Worm (Caenorhabditis elegans) whole organism, mixed stage, embryonic: ENCODE measurements around the gene Y110A2AL.4.

ENCODE experiments used
- M03D4.4 ChIP-seq: sonication (generic microtip); optimal IDR thresholded peaks from 2 replicates; lab custom pipeline; 2017; ENCODE audit warnings: mild to moderate bottlenecking, missing genetic modification characterization, missing compliant biosample characterization
- bed-3 ChIP-seq: fragments of 200-800 bp; sonication (Bioruptor generic); optimal IDR thresholded peaks from 3 replicates; lab custom pipeline; 2018; ENCODE audit warnings: mild to moderate bottlenecking, missing genetic modification characterization, moderate library complexity, missing compliant biosample characterization
- ceh-39 ChIP-seq: fragments of 150-350 bp; optimal IDR thresholded peaks from 2 replicates; lab custom pipeline; 2014; ENCODE audit warnings: missing biosample characterization, missing genetic modification characterization
- ceh-43 ChIP-seq: fragments of 200-800 bp; sonication (Bioruptor generic); optimal IDR thresholded peaks from 2 replicates; lab custom pipeline; 2018; ENCODE audit warnings: mild to moderate bottlenecking, missing genetic modification characterization, moderate library complexity, missing compliant biosample characterization
- ceh-83 ChIP-seq: fragments of 200-800 bp; sonication (Bioruptor generic); optimal IDR thresholded peaks from 2 replicates; lab custom pipeline; 2018; ENCODE audit warnings: mild to moderate bottlenecking, missing genetic modification characterization, missing compliant biosample characterization
- ces-1 ChIP-seq: fragments of 150-350 bp; optimal IDR thresholded peaks from 2 replicates; lab custom pipeline; 2014; ENCODE audit warnings: missing biosample characterization, missing genetic modification reagents, missing genetic modification characterization
- cnd-1 ChIP-seq: fragments of 200-800 bp; sonication (Bioruptor generic); optimal IDR thresholded peaks from 2 replicates; lab custom pipeline; 2018; ENCODE audit warnings: mild to moderate bottlenecking, missing genetic modification characterization, missing compliant biosample characterization
- drap-1 ChIP-seq: fragments of 200-800 bp; sonication (Bioruptor generic); optimal IDR thresholded peaks from 3 replicates; lab custom pipeline; 2018; ENCODE audit warnings: mild to moderate bottlenecking, missing genetic modification characterization, missing compliant biosample characterization
- elt-1 ChIP-seq: sonication (generic microtip); optimal IDR thresholded peaks from 2 replicates; lab custom pipeline; 2017; ENCODE audit warnings: missing genetic modification characterization, mild to moderate bottlenecking, missing compliant biosample characterization, antibody characterized with exemption, moderate library complexity, borderline replicate concordance; ENCODE audit not compliant: insufficient read depth
- elt-3 ChIP-seq: fragments of 150-350 bp; optimal IDR thresholded peaks from 2 replicates; lab custom pipeline; 2014; ENCODE audit warnings: missing biosample characterization, missing genetic modification characterization
- flh-1 ChIP-seq: fragments of 200-800 bp; sonication (Bioruptor generic); optimal IDR thresholded peaks from 2 replicates; lab custom pipeline; 2018; ENCODE audit warnings: mild to moderate bottlenecking, missing genetic modification characterization, moderate library complexity, missing compliant biosample characterization
- hlh-1 ChIP-seq: fragments of 150-350 bp; optimal IDR thresholded peaks from 2 replicates; lab custom pipeline; 2014; ENCODE audit warnings: missing biosample characterization, missing genetic modification reagents, missing genetic modification characterization
- lin-13 ChIP-seq: fragments of 150-350 bp; optimal IDR thresholded peaks from 2 replicates; lab custom pipeline; 2014; ENCODE audit warnings: missing biosample characterization, missing genetic modification characterization
- lin-32 ChIP-seq: fragments of 200-800 bp; sonication (Bioruptor generic); optimal IDR thresholded peaks from 2 replicates; lab custom pipeline; 2018; ENCODE audit warnings: mild to moderate bottlenecking, missing genetic modification characterization, missing compliant biosample characterization
- lsy-2 ChIP-seq: fragments of 150-350 bp; optimal IDR thresholded peaks from 2 replicates; lab custom pipeline; 2014; ENCODE audit warnings: missing biosample characterization, missing genetic modification characterization
- mab-5 ChIP-seq: fragments of 150-350 bp; optimal IDR thresholded peaks from 2 replicates; lab custom pipeline; 2014; ENCODE audit warnings: missing biosample characterization, missing genetic modification characterization
- mep-1 ChIP-seq: fragments of 150-350 bp; optimal IDR thresholded peaks from 2 replicates; lab custom pipeline; 2017; ENCODE audit warnings: missing biosample characterization, missing genetic modification reagents, missing genetic modification characterization, inconsistent platforms
- mls-2 ChIP-seq: sonication (generic microtip); optimal IDR thresholded peaks from 2 replicates; lab custom pipeline; 2016; ENCODE audit warnings: mild to moderate bottlenecking, missing genetic modification characterization, moderate library complexity, missing compliant biosample characterization
- nhr-12 ChIP-seq: fragments of 150-350 bp; optimal IDR thresholded peaks from 2 replicates; lab custom pipeline; 2014; ENCODE audit warnings: missing biosample characterization, missing genetic modification characterization
- nhr-2 ChIP-seq: fragments of 150-350 bp; optimal IDR thresholded peaks from 2 replicates; lab custom pipeline; 2014; ENCODE audit warnings: missing biosample characterization, missing genetic modification characterization
- nhr-237 ChIP-seq: fragments of 150-350 bp; optimal IDR thresholded peaks from 2 replicates; lab custom pipeline; 2014; ENCODE audit warnings: missing biosample characterization, missing genetic modification characterization
- nhr-28 ChIP-seq: fragments of 150-350 bp; optimal IDR thresholded peaks from 2 replicates; lab custom pipeline; 2014; ENCODE audit warnings: missing biosample characterization, missing genetic modification characterization
- nhr-76 ChIP-seq: sonication (generic microtip); optimal IDR thresholded peaks from 2 replicates; lab custom pipeline; 2017; ENCODE audit warnings: missing biosample characterization, missing genetic modification characterization
- pha-4 ChIP-seq: fragments of 150-350 bp; optimal IDR thresholded peaks from 2 replicates; lab custom pipeline; 2018; ENCODE audit warnings: missing biosample characterization, missing genetic modification reagents, missing genetic modification characterization
- sem-2 ChIP-seq: fragments of 200-800 bp; sonication (Bioruptor generic); optimal IDR thresholded peaks from 2 replicates; lab custom pipeline; 2018; ENCODE audit warnings: mild to moderate bottlenecking, missing genetic modification characterization, missing compliant biosample characterization
- snpc-4 ChIP-seq: fragments of 150-350 bp; optimal IDR thresholded peaks from 2 replicates; lab custom pipeline; 2014; ENCODE audit warnings: missing biosample characterization, missing genetic modification characterization
- sptf-1 ChIP-seq: sonication (generic microtip); optimal IDR thresholded peaks from 2 replicates; lab custom pipeline; 2017; ENCODE audit warnings: mild to moderate bottlenecking, missing genetic modification characterization, moderate library complexity, missing compliant biosample characterization
- tbx-8 ChIP-seq: fragments of 200-800 bp; sonication (Bioruptor generic); optimal IDR thresholded peaks from 2 replicates; lab custom pipeline; 2018; ENCODE audit warnings: mild to moderate bottlenecking, missing genetic modification characterization, moderate library complexity, missing compliant biosample characterization
- unc-120 ChIP-seq: sonication (generic microtip); optimal IDR thresholded peaks from 2 replicates; lab custom pipeline; 2017; ENCODE audit warnings: missing genetic modification characterization, missing compliant biosample characterization; ENCODE audit not compliant: poor library complexity, severe bottlenecking
- unc-39 ChIP-seq: fragments of 150-350 bp; optimal IDR thresholded peaks from 2 replicates; lab custom pipeline; 2014; ENCODE audit warnings: missing biosample characterization, missing genetic modification characterization
- unc-62 ChIP-seq: fragments of 150-350 bp; optimal IDR thresholded peaks from 2 replicates; lab custom pipeline; 2014; ENCODE audit warnings: missing biosample characterization, missing genetic modification reagents, missing genetic modification characterization
- zip-8 ChIP-seq: fragments of 150-350 bp; optimal IDR thresholded peaks from 2 replicates; lab custom pipeline; 2014; ENCODE audit warnings: missing biosample characterization, missing genetic modification characterization
- ztf-11 ChIP-seq: fragments of 150-350 bp; optimal IDR thresholded peaks from 2 replicates; lab custom pipeline; 2014; ENCODE audit warnings: missing biosample characterization, missing genetic modification characterization

Gene Y110A2AL.4

ce11 chrII:2815444-2815843 lies 23.7 kb upstream of the Y110A2AL.4 start, which contains the start of gene K12H6.2:
Gene K12H6.2, minus strand, starts transcription at chrII:2815544.
- TF ChIP-seq unc-62 (GFP tag; lab: Kevin White, UChicago) (no peak), zip-8 (tag; lab: Kevin White, UChicago) (peak; percentile 46)

DNA sequence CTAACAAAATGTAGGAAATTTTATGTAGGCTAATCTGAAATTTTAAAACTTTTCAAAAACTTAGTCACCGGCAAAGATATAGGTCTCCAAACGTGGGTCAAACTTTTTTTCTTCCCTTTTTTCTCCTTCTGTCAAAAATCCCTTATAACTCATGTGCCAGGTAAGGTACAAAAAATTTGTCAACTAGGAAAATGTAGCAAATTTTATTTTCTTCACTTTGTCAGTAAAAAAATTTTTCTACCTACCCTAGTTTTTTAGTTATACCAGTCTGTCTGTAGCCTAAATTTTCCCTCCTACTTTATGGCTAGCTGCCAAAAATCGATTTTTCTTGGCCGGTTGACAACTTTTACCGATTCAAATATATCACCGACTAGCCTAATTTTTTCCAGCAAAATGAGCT lies 22.4 kb upstream of the Y110A2AL.4 start, which contains the start of gene set-13:
TSS of gene set-13 (plus strand) at position 301 of the 400 bp plus-strand sequence.
- TF ChIP-seq pha-4 (no peak), unc-120 (tag; lab: Kevin White, UChicago) (no peak), hlh-1 (tag; lab: Kevin White, UChicago) (no peak), snpc-4 (tag; lab: Kevin White, UChicago) (no peak)

DNA sequence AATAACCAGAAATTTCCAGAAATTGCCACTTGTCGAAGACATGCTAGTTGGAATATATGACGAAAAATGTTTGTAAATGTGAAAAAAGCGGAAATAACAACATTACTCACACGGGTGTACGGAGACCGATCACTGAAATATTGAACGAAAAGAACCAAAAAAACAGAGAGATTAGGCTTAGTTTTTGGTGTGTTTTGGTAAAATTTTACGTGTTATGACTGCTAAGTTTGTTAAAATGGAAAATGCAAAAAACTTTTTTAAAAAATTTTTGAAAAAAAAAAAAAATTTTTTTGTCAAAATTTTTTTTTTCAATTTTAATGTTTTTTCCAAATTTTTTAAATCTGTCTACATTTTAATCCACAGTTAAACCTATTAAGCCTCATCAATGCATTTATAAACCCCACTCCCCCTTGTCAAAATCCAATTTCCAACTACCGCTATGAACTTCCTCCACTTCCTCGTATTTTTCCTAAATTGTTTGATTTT lies 16.6 kb upstream of the Y110A2AL.4 start, which contains the start of the genes fut-4 and K12H6.10:
TSS of gene fut-4 (minus strand) at position 101 of the 486 bp plus-strand sequence.
TSS of gene K12H6.10 (plus strand) at position 436 of the 486 bp plus-strand sequence.
- TF ChIP-seq lin-13 (tag; lab: Kevin White, UChicago) (no peak), ceh-39 (no peak), snpc-4 (tag; lab: Kevin White, UChicago) (no peak), drap-1 (GFP tag; lab: Kevin White, UChicago) (no peak), ces-1 (no peak), nhr-28 (tag; lab: Kevin White, UChicago) (no peak), flh-1 (GFP tag; lab: Kevin White, UChicago) (no peak), unc-120 (tag; lab: Kevin White, UChicago) (no peak), mep-1 (tag; lab: Kevin White, UChicago) (no peak), elt-3 (tag; lab: Kevin White, UChicago) (no peak), sptf-1 (tag; lab: Kevin White, UChicago) (no peak), tbx-8 (no peak), ceh-83 (GFP tag; lab: Kevin White, UChicago) (no peak), nhr-76 (tag; lab: Kevin White, UChicago) (no peak), ztf-11 (tag; lab: Kevin White, UChicago) (no peak), lsy-2 (tag; lab: Kevin White, UChicago) (no peak), nhr-12 (tag; lab: Kevin White, UChicago) (no peak)

- TF ChIP-seq cnd-1 (tag; lab: Kevin White, UChicago) = no peak
- TF ChIP-seq ztf-11 (tag; lab: Kevin White, UChicago) = no peak
- TF ChIP-seq unc-39 (tag; lab: Kevin White, UChicago) = no peak
- no peak for TF ChIP-seq mls-2 (tag; lab: Kevin White, UChicago)
- no peak for TF ChIP-seq pha-4
- TF ChIP-seq flh-1 (GFP tag; lab: Kevin White, UChicago) = no peak
- TF ChIP-seq unc-120 (tag; lab: Kevin White, UChicago) = no peak
- TF ChIP-seq ceh-83 (GFP tag; lab: Kevin White, UChicago) = no peak
- no peak for TF ChIP-seq M03D4.4 (tag; lab: Kevin White, UChicago)
- no peak for TF ChIP-seq lin-32 (GFP tag; lab: Kevin White, UChicago)
- no peak for TF ChIP-seq nhr-237 (tag; lab: Kevin White, UChicago)
- no peak for TF ChIP-seq lin-13 (tag; lab: Kevin White, UChicago)
- no peak for TF ChIP-seq sem-2
- no peak for TF ChIP-seq tbx-8
- no peak for TF ChIP-seq bed-3 (GFP tag; lab: Kevin White, UChicago)
- no peak for TF ChIP-seq ces-1
- no peak for TF ChIP-seq snpc-4 (tag; lab: Kevin White, UChicago)
- no peak for TF ChIP-seq mep-1 (tag; lab: Kevin White, UChicago)
- no peak for TF ChIP-seq unc-62 (GFP tag; lab: Kevin White, UChicago)
Measured at ce11 chrII:2824169-2824568, 14.9 kb upstream of the Y110A2AL.4 start, which contains the start of the genes K12H6.4 and K12H6.9. Gene K12H6.4, minus strand, starts transcription at chrII:2824269. Gene K12H6.9, plus strand, starts transcription at chrII:2824404.

ce11 chrII:2826073-2826472 lies 13.0 kb upstream of the Y110A2AL.4 start, which contains the start of gene K12H6.5:
Gene K12H6.5, minus strand, starts transcription at chrII:2826173.
- TF ChIP-seq elt-1 = no peak
- no peak for TF ChIP-seq sptf-1 (tag; lab: Kevin White, UChicago)
- TF ChIP-seq lin-13 (tag; lab: Kevin White, UChicago) = no peak
- TF ChIP-seq mab-5 (tag; lab: Kevin White, UChicago) = no peak
- no peak for TF ChIP-seq ceh-39
- no peak for TF ChIP-seq snpc-4 (tag; lab: Kevin White, UChicago)
- TF ChIP-seq bed-3 (GFP tag; lab: Kevin White, UChicago) = no peak
- TF ChIP-seq ceh-43 = no peak
- no peak for TF ChIP-seq nhr-2 (tag; lab: Kevin White, UChicago)
- TF ChIP-seq M03D4.4 (tag; lab: Kevin White, UChicago) = no peak
- TF ChIP-seq elt-3 (tag; lab: Kevin White, UChicago) = no peak
- no peak for TF ChIP-seq nhr-76 (tag; lab: Kevin White, UChicago)
- TF ChIP-seq unc-120 (tag; lab: Kevin White, UChicago) = no peak
- no peak for TF ChIP-seq zip-8 (tag; lab: Kevin White, UChicago)
- TF ChIP-seq nhr-237 (tag; lab: Kevin White, UChicago) = no peak
- TF ChIP-seq unc-39 (tag; lab: Kevin White, UChicago) = no peak
